Fruit fly (Drosophila melanogaster) whole organism, prepupa: ENCODE measurements around the gene Mst57Da.
A peak's percentile ranks its signal among the peaks of the same experiment; 100 is the strongest.

ENCODE experiments used
- Blimp-1 ChIP-seq: fragments of 200-800 bp; sonication (Bioruptor generic); optimal IDR thresholded peaks from 3 replicates; lab custom pipeline; 2017; ENCODE audit warnings: missing biosample characterization, missing genetic modification characterization, mild to moderate bottlenecking, moderate library complexity, missing genetic modification reagents
- CG10631 ChIP-seq: fragments of 200-800 bp; sonication (Bioruptor generic); optimal IDR thresholded peaks from 2 replicates; lab custom pipeline; 2016; ENCODE audit warnings: missing biosample characterization, missing genetic modification characterization
- CG10669 ChIP-seq: fragments of 200-800 bp; sonication (Bioruptor generic); optimal IDR thresholded peaks from 3 replicates; lab custom pipeline; 2018; ENCODE audit warnings: missing biosample characterization, mild to moderate bottlenecking, missing genetic modification characterization, moderate library complexity
- CG11902 ChIP-seq: fragments of 200-800 bp; sonication (Bioruptor generic); optimal IDR thresholded peaks from 3 replicates; lab custom pipeline; 2016; ENCODE audit warnings: missing biosample characterization, missing genetic modification characterization
- CG15336 ChIP-seq: fragments of 200-800 bp; sonication (Bioruptor generic); IDR thresholded peaks from 2 replicates; pipeline ENCODE4 v1.3.6; 2022; ENCODE audit warnings: missing biosample characterization, missing genetic modification characterization
- CG16779 ChIP-seq: fragments of 200-800 bp; sonication (Bioruptor generic); optimal IDR thresholded peaks from 3 replicates; lab custom pipeline; 2017; ENCODE audit warnings: missing biosample characterization, mild to moderate bottlenecking, missing genetic modification characterization
- CG3032 ChIP-seq: fragments of 200-800 bp; optimal IDR thresholded peaks from 2 replicates; lab custom pipeline; 2019; ENCODE audit warnings: missing biosample characterization, mild to moderate bottlenecking, missing genetic modification characterization, moderate library complexity
- CG31627 ChIP-seq: fragments of 200-800 bp; sonication (Bioruptor generic); optimal IDR thresholded peaks from 3 replicates; lab custom pipeline; 2016; ENCODE audit warnings: missing biosample characterization, missing genetic modification characterization
- CG32006 ChIP-seq: fragments of 200-800 bp; sonication (Bioruptor generic); optimal IDR thresholded peaks from 3 replicates; lab custom pipeline; 2017; ENCODE audit warnings: missing biosample characterization, mild to moderate bottlenecking, missing genetic modification characterization
- CG3919 ChIP-seq: fragments of 200-800 bp; sonication (Bioruptor generic); optimal IDR thresholded peaks from 3 replicates; lab custom pipeline; 2016; ENCODE audit warnings: missing biosample characterization, missing genetic modification characterization
- CG4318 ChIP-seq: fragments of 200-800 bp; sonication (Bioruptor generic); optimal IDR thresholded peaks from 3 replicates; lab custom pipeline; 2017; ENCODE audit warnings: missing biosample characterization, mild to moderate bottlenecking, missing genetic modification characterization
- CG6163 ChIP-seq: fragments of 200-800 bp; sonication (Bioruptor generic); IDR thresholded peaks from 3 replicates; pipeline ENCODE4 v1.3.6; 2022; ENCODE audit warnings: missing biosample characterization, missing genetic modification characterization
- CG6276 ChIP-seq: fragments of 200-800 bp; sonication (Bioruptor generic); optimal IDR thresholded peaks from 2 replicates; lab custom pipeline; 2017; ENCODE audit warnings: missing biosample characterization, mild to moderate bottlenecking, missing genetic modification characterization
- CG6792 ChIP-seq: fragments of 200-800 bp; sonication (Bioruptor generic); optimal IDR thresholded peaks from 3 replicates; lab custom pipeline; 2016; ENCODE audit warnings: missing biosample characterization, missing genetic modification characterization
- CG6808 ChIP-seq: fragments of 200-800 bp; sonication (Bioruptor generic); optimal IDR thresholded peaks from 3 replicates; lab custom pipeline; 2017; ENCODE audit warnings: missing biosample characterization, missing genetic modification characterization, mild to moderate bottlenecking, moderate library complexity, missing genetic modification reagents
- CG6854 ChIP-seq: fragments of 200-800 bp; sonication (Bioruptor generic); optimal IDR thresholded peaks from 2 replicates; lab custom pipeline; 2017; ENCODE audit warnings: missing biosample characterization, mild to moderate bottlenecking, missing genetic modification characterization
- CG7368 ChIP-seq: fragments of 200-800 bp; sonication (Bioruptor generic); optimal IDR thresholded peaks from 3 replicates; lab custom pipeline; 2016; ENCODE audit warnings: missing biosample characterization, missing genetic modification characterization
- CG8319 ChIP-seq: fragments of 200-800 bp; sonication (Bioruptor generic); optimal IDR thresholded peaks from 3 replicates; lab custom pipeline; 2016; ENCODE audit warnings: missing biosample characterization, missing genetic modification characterization
- CG8632 ChIP-seq: fragments of 200-800 bp; sonication (Bioruptor generic); optimal IDR thresholded peaks from 3 replicates; lab custom pipeline; 2016; ENCODE audit warnings: missing biosample characterization, missing genetic modification characterization
- Eip75B ChIP-seq: fragments of 200-800 bp; sonication (Bioruptor generic); optimal IDR thresholded peaks from 3 replicates; lab custom pipeline; 2016; ENCODE audit warnings: missing biosample characterization, missing genetic modification characterization
- Eip78C ChIP-seq: fragments of 200-800 bp; sonication (Bioruptor generic); peaks from one replicate; lab custom pipeline; 2016; ENCODE audit warnings: missing biosample characterization, missing genetic modification characterization
- Ets21C ChIP-seq: fragments of 200-800 bp; sonication (Bioruptor generic); optimal IDR thresholded peaks from 3 replicates; lab custom pipeline; 2016; ENCODE audit warnings: missing biosample characterization, missing genetic modification characterization
- Ets96B ChIP-seq: fragments of 200-800 bp; optimal IDR thresholded peaks from 2 replicates; lab custom pipeline; 2019; ENCODE audit warnings: missing biosample characterization, mild to moderate bottlenecking, missing genetic modification characterization, moderate library complexity
- Gug ChIP-seq: fragments of 200-800 bp; sonication (Bioruptor generic); IDR thresholded peaks from 2 replicates; pipeline ENCODE4 v1.3.6; 2022; ENCODE audit warnings: missing biosample characterization, missing genetic modification characterization
- Hr38 ChIP-seq: sonication (Bioruptor generic); optimal IDR thresholded peaks from 2 replicates; lab custom pipeline; 2016; ENCODE audit warnings: missing biosample characterization, missing genetic modification characterization
- Hr39 ChIP-seq: fragments of 200-800 bp; sonication (Bioruptor generic); optimal IDR thresholded peaks from 2 replicates; lab custom pipeline; 2016; ENCODE audit warnings: missing biosample characterization, missing genetic modification characterization
- Lpt ChIP-seq: fragments of 200-800 bp; sonication (Bioruptor generic); optimal IDR thresholded peaks from 3 replicates; lab custom pipeline; 2016; ENCODE audit warnings: missing biosample characterization, missing genetic modification characterization
- Met ChIP-seq: fragments of 200-800 bp; sonication (Bioruptor generic); optimal IDR thresholded peaks from 3 replicates; lab custom pipeline; 2016; ENCODE audit warnings: missing biosample characterization, missing genetic modification characterization
- OdsH ChIP-seq: fragments of 200-800 bp; sonication (Bioruptor generic); optimal IDR thresholded peaks from 3 replicates; lab custom pipeline; 2016; ENCODE audit warnings: missing biosample characterization, missing genetic modification characterization
- Smox ChIP-seq: fragments of 200-800 bp; sonication (Bioruptor generic); optimal IDR thresholded peaks from 3 replicates; lab custom pipeline; 2016; ENCODE audit warnings: missing biosample characterization, missing genetic modification characterization
- Sox102F ChIP-seq: fragments of 200-800 bp; sonication (Bioruptor generic); optimal IDR thresholded peaks from 2 replicates; lab custom pipeline; 2016; ENCODE audit warnings: missing biosample characterization, mild to moderate bottlenecking, missing genetic modification characterization
- Sox14 ChIP-seq: fragments of 200-800 bp; sonication (Bioruptor generic); optimal IDR thresholded peaks from 3 replicates; lab custom pipeline; 2016; ENCODE audit warnings: missing biosample characterization, missing genetic modification characterization
- achi ChIP-seq: fragments of 200-800 bp; sonication (Bioruptor generic); optimal IDR thresholded peaks from 3 replicates; lab custom pipeline; 2016; ENCODE audit warnings: missing biosample characterization, missing genetic modification characterization
- acj6 ChIP-seq: fragments of 200-800 bp; sonication (Bioruptor generic); optimal IDR thresholded peaks from 3 replicates; lab custom pipeline; 2016; ENCODE audit warnings: missing biosample characterization, missing genetic modification characterization
- cyc ChIP-seq: fragments of 200-800 bp; sonication (Bioruptor generic); optimal IDR thresholded peaks from 3 replicates; lab custom pipeline; 2016; ENCODE audit warnings: missing biosample characterization, missing genetic modification characterization
- dac ChIP-seq: fragments of 200-800 bp; sonication (Bioruptor generic); optimal IDR thresholded peaks from 2 replicates; lab custom pipeline; 2017; ENCODE audit warnings: missing biosample characterization, mild to moderate bottlenecking, missing genetic modification characterization
- dsx ChIP-seq: fragments of 200-800 bp; optimal IDR thresholded peaks from 3 replicates; lab custom pipeline; 2019; ENCODE audit warnings: missing biosample characterization, mild to moderate bottlenecking, missing genetic modification characterization, moderate library complexity; ENCODE audit not compliant: poor library complexity, severe bottlenecking
- eg ChIP-seq: fragments of 200-800 bp; sonication (Bioruptor generic); IDR thresholded peaks from 3 replicates; pipeline ENCODE4 v1.3.6; 2022; ENCODE audit warnings: missing biosample characterization, missing genetic modification characterization
- fd59A ChIP-seq: fragments of 200-800 bp; sonication (Bioruptor generic); optimal IDR thresholded peaks from 2 replicates; lab custom pipeline; 2017; ENCODE audit warnings: missing biosample characterization, mild to moderate bottlenecking, missing genetic modification characterization, missing genetic modification reagents
- fkh ChIP-seq: fragments of 200-800 bp; sonication (Bioruptor generic); optimal IDR thresholded peaks from 3 replicates; lab custom pipeline; 2017; ENCODE audit warnings: missing biosample characterization, mild to moderate bottlenecking, missing genetic modification characterization, moderate library complexity
- lz ChIP-seq: fragments of 200-800 bp; sonication (Bioruptor generic); optimal IDR thresholded peaks from 3 replicates; lab custom pipeline; 2016; ENCODE audit warnings: missing biosample characterization, missing genetic modification characterization
- net ChIP-seq: fragments of 200-800 bp; sonication (Bioruptor generic); optimal IDR thresholded peaks from 3 replicates; lab custom pipeline; 2016; ENCODE audit warnings: missing biosample characterization, missing genetic modification characterization
- pdm3 ChIP-seq: fragments of 200-800 bp; sonication (Bioruptor generic); optimal IDR thresholded peaks from 3 replicates; lab custom pipeline; 2016; ENCODE audit warnings: missing biosample characterization, missing genetic modification characterization
- salr ChIP-seq, 2 experiments: fragments of 200-800 bp; sonication (Bioruptor generic); optimal IDR thresholded peaks; 3 replicates each; lab custom pipeline; 2016 to 2018; ENCODE audit warnings: missing biosample characterization in 2 of 2, missing genetic modification characterization in 2 of 2, mild to moderate bottlenecking in 1 of 2
- spab ChIP-seq: fragments of 200-800 bp; sonication (Bioruptor generic); optimal IDR thresholded peaks from 2 replicates; lab custom pipeline; 2017; ENCODE audit warnings: missing biosample characterization, mild to moderate bottlenecking, missing genetic modification characterization, missing genetic modification reagents
- ss ChIP-seq, 2 experiments: fragments of 200-800 bp; sonication (Bioruptor generic); optimal IDR thresholded peaks; 2 replicates in 1 of 2; 3 replicates in 1 of 2; lab custom pipeline; 2017 to 2018; ENCODE audit warnings: mild to moderate bottlenecking in 2 of 2, missing biosample characterization in 2 of 2, missing genetic modification characterization in 2 of 2, moderate library complexity in 1 of 2
- topi ChIP-seq: fragments of 200-800 bp; sonication (Bioruptor generic); optimal IDR thresholded peaks from 3 replicates; lab custom pipeline; 2016; ENCODE audit warnings: missing biosample characterization, missing genetic modification characterization
- vri ChIP-seq: fragments of 200-800 bp; sonication (Bioruptor generic); optimal IDR thresholded peaks from 3 replicates; lab custom pipeline; 2016; ENCODE audit warnings: missing biosample characterization, mild to moderate bottlenecking, missing genetic modification characterization

Gene Mst57Da

DNA sequence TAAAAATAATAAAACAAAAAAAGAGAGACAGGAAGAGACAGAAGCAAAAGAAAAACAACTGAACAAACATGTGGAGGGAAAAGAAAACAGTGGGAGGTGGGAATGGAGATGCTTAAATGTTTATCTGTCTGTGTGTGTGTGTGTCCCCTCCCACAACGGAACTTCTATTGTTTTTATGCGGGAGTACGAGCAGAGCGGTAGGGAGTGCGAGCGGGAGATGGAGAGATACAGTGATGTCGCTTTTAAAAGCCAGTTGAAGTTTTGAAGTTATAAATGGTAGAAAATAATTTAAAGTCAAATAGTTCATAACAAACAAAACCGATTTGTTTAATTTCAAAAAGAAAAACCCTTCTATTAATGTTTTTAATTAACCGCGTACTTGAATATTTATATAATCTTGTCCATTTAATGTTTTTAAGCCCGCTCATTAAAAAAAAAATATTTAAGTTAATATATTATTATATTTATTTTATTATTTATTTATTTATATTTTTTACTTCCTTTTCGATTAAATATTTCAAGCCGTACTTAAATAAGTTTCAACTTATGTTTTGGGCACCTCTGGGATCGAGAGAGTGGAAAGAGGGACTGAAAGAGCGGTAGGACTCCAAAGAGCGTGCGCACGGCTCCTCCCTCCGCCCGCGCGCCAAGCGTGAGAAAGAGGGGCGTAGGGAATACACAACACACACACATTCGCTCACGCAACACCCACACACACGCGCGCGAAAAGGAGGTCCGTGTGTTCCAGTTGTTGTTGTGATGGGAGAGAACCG is 48.7 kb upstream of the Mst57Da start (continued):
- peak; percentile 12 for TF ChIP-seq vri (GFP tag; lab: Kevin White, UChicago)
- TF ChIP-seq CG6808 (GFP tag; lab: Kevin White, UChicago) = no peak
- TF ChIP-seq Ets21C (GFP tag; lab: Kevin White, UChicago) = no peak
- TF ChIP-seq Sox102F = no peak
- no peak for TF ChIP-seq dac (GFP tag; lab: Kevin White, UChicago)
- TF ChIP-seq fd59A (GFP tag; lab: Kevin White, UChicago) = no peak
- peak; percentile 35 for TF ChIP-seq Eip75B (GFP tag; lab: Kevin White, UChicago)
- peak; percentile 14 for TF ChIP-seq cyc (GFP tag; lab: Kevin White, UChicago)
- peak; percentile 23 for TF ChIP-seq spab (GFP tag; lab: Kevin White, UChicago)

dm6 chr3R:25879324-25879766 is 47.6 kb upstream of the Mst57Da start:
- TF ChIP-seq CG4318 (peak; percentile 58), net (GFP tag; lab: Kevin White, UChicago) (peak; percentile 22), dsx (GFP tag; lab: Kevin White, UChicago) (peak; percentile 11), CG7368 (GFP tag; lab: Kevin White, UChicago) (no peak), CG6792 (GFP tag; lab: Kevin White, UChicago) (no peak), CG8632 (GFP tag; lab: Kevin White, UChicago) (peak; percentile 14), achi (GFP tag; lab: Kevin White, UChicago) (peak; percentile 48), CG16779 (no peak), cyc (GFP tag; lab: Kevin White, UChicago) (peak; percentile 3), topi (no peak), pdm3 (GFP tag; lab: Kevin White, UChicago) (peak; percentile 61), Lpt (peak; percentile 17), CG10669 (GFP tag; lab: Kevin White, UChicago) (peak; percentile 20), OdsH (GFP tag; lab: Kevin White, UChicago) (peak; percentile 53), Sox14 (peak; percentile 44), Eip78C (GFP tag; lab: Kevin White, UChicago) (peak; percentile 79), CG32006 (GFP tag; lab: Kevin White, UChicago) (peak; percentile 78), lz (GFP tag; lab: Kevin White, UChicago) (no peak), acj6 (GFP tag; lab: Kevin White, UChicago) (peak; percentile 39), Hr38 (GFP tag; lab: Kevin White, UChicago) (no peak), CG31627 (peak; percentile 3), Smox (GFP tag; lab: Kevin White, UChicago) (peak; percentile 17), CG11902 (GFP tag; lab: Kevin White, UChicago) (no peak), Ets96B (tag; lab: Kevin White, UChicago) (no peak), ss (GFP tag; optimal IDR thresholded peaks at IDR 0.05; lab: Kevin White, UChicago) (no peak), CG8319 (GFP tag; lab: Kevin White, UChicago) (no peak), CG10631 (no peak), Met (GFP tag; lab: Kevin White, UChicago) (peak; percentile 22), spab (GFP tag; lab: Kevin White, UChicago) (no peak), CG15336 (GFP tag; lab: Robert Waterston, UW) (peak; percentile 83), fkh (GFP tag; lab: Kevin White, UChicago) (no peak), fd59A (GFP tag; lab: Kevin White, UChicago) (no peak), Gug (GFP tag; lab: Robert Waterston, UW) (peak; percentile 70), CG6854 (GFP tag; lab: Kevin White, UChicago) (no peak), dac (GFP tag; lab: Kevin White, UChicago) (no peak), CG6163 (no peak), Hr39 (peak; percentile 36), vri (GFP tag; lab: Kevin White, UChicago) (no peak), eg (GFP tag; lab: Robert Waterston, UW) (no peak; the same call in 2 of the 3 replicates), CG3919 (GFP tag; lab: Kevin White, UChicago) (peak; percentile 48), Blimp-1 (no peak), CG6276 (GFP tag; lab: Kevin White, UChicago) (peak; percentile 62), salr (GFP tag; optimal IDR thresholded peaks at IDR 0.05; lab: Kevin White, UChicago) (peak in 1 of 2 experiments; percentile 65), CG3032 (tag; lab: Kevin White, UChicago) (no peak)
